Fruit fly (Drosophila melanogaster): ENCODE data around the gene CG15404.
A peak's percentile ranks its signal among the peaks of the same experiment; 100 is the strongest.

CG15404 gene

DNA sequence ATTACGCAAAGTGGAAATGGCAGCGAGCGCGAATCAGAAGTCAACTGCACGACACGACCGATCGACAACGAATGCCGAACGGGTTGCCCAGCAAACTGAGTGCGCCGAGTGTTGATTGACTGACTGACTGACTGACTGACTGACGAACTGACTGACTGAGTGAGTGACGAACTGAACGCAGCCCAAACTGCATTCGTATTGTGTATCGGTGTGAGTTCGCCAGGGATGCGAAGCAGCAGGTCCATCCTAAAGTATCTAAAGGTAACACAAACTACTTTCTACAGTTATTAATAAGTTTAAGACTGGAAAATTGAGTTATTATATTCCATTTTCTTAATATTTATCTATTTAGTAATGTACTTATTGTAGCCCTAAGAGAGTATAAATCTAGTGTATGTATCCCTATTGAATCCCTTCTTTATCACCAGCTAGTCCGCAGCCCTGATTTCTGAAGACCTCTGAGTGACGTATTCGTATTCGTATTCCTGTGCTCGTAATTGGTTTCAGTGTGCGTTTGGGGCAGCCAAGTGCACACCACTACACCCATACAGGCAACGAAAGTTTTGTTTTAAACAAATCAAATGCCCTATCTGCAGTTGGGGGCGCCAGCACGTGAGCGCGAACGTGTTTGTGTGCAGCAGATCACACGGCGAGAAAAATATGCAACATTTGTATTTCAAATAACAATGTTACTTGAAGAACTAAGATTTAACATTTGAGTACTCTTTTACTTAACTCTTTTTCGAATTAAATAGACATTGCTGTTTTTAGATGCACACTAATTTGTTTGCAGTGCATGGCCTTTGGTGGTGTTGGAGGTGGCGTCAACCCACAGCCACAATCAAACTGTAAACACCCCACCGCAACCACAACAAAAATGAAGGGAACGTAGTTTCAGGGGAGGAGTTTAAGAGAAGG is 20.8 kb upstream of the CG15404 start:
- TF ChIP-seq CG15710 (tag; optimal IDR thresholded peaks at IDR 0.05) (peak; percentile 78), fd96Ca (GFP tag; IDR thresholded peaks at IDR 0.05) (peak; percentile 91), CG17806 (tag; optimal IDR thresholded peaks at IDR 0.05) (peak; percentile 73), Ets98B (GFP tag; IDR thresholded peaks at IDR 0.05) (peak; percentile 87), EcR (GFP tag; optimal IDR thresholded peaks at IDR 0.05) (no peak), CG9948 (tag; optimal IDR thresholded peaks at IDR 0.05) (peak; percentile 66), CG12605 (GFP tag; IDR thresholded peaks at IDR 0.05) (peak; percentile 67), CG4496 (GFP tag; IDR thresholded peaks at IDR 0.05) (peak; percentile 91), gl (tag; optimal IDR thresholded peaks at IDR 0.05) (peak; percentile 55), Snoo (tag; optimal IDR thresholded peaks at IDR 0.05) (peak; percentile 31), Pif1B (GFP tag; optimal IDR thresholded peaks at IDR 0.05) (peak; percentile 74), CG13204 (GFP tag; optimal IDR thresholded peaks at IDR 0.05) (no peak), CG10348 (GFP tag; IDR thresholded peaks at IDR 0.05) (peak; percentile 59), CG34367 (tag; optimal IDR thresholded peaks at IDR 0.05) (peak; percentile 67), Pif1A (GFP tag; optimal IDR thresholded peaks at IDR 0.05) (peak; percentile 78), CG32121 (GFP tag; IDR thresholded peaks at IDR 0.05) (peak; percentile 84), CG8159 (tag; optimal IDR thresholded peaks at IDR 0.05) (peak; percentile 88), CG14655 (GFP tag; optimal IDR thresholded peaks at IDR 0.05) (peak; percentile 84), rn (GFP tag; IDR thresholded peaks at IDR 0.05) (peak; percentile 71; the same call in 1 of the 2 replicates), D1 (tag; optimal IDR thresholded peaks at IDR 0.05) (peak; percentile 33), CG8301 (tag; optimal IDR thresholded peaks at IDR 0.05) (peak; percentile 81)

DNA sequence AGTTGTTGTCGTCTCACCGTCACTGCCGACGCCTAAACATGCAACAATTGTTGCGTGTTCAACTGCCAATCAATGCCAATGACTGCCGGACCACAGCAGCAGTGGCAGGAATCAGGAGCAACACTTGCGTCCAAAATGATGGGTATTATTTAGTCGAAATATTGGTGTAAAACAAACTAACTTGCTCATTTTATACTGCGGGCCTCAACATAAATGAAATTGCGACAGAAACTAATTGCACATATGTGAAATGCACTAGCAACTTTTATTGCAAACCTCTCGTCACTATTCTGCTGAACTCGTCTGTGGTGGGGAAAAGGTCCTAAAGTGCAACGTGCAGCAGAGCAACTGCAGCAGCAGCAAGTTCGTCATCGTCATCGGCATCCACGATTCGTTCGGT is 19.0 kb upstream of the CG15404 start:
- no peak for TF ChIP-seq gl (tag; optimal IDR thresholded peaks at IDR 0.05)
- peak; percentile 47 for TF ChIP-seq CG34367 (tag; optimal IDR thresholded peaks at IDR 0.05)
- peak; percentile 69; the same call in 2 of the 3 replicates for TF ChIP-seq fd96Ca (GFP tag; IDR thresholded peaks at IDR 0.05)
- peak; percentile 4 for TF ChIP-seq Pif1A (GFP tag; optimal IDR thresholded peaks at IDR 0.05)
- TF ChIP-seq CG14655 (GFP tag; optimal IDR thresholded peaks at IDR 0.05) = peak; percentile 43
- TF ChIP-seq CG4496 (GFP tag; IDR thresholded peaks at IDR 0.05) = peak; percentile 41; the same call in 2 of the 3 replicates
- TF ChIP-seq CG15710 (tag; optimal IDR thresholded peaks at IDR 0.05) = peak; percentile 58
- peak; percentile 45 for TF ChIP-seq CG9948 (tag; optimal IDR thresholded peaks at IDR 0.05)
- peak; percentile 34 for TF ChIP-seq CG8301 (tag; optimal IDR thresholded peaks at IDR 0.05)
- TF ChIP-seq CG17806 (tag; optimal IDR thresholded peaks at IDR 0.05) = peak; percentile 51
- TF ChIP-seq CG32121 (GFP tag; IDR thresholded peaks at IDR 0.05) = no peak
- TF ChIP-seq CG10348 (GFP tag; IDR thresholded peaks at IDR 0.05) = no peak
- TF ChIP-seq CG8159 (tag; optimal IDR thresholded peaks at IDR 0.05) = peak; percentile 52

DNA sequence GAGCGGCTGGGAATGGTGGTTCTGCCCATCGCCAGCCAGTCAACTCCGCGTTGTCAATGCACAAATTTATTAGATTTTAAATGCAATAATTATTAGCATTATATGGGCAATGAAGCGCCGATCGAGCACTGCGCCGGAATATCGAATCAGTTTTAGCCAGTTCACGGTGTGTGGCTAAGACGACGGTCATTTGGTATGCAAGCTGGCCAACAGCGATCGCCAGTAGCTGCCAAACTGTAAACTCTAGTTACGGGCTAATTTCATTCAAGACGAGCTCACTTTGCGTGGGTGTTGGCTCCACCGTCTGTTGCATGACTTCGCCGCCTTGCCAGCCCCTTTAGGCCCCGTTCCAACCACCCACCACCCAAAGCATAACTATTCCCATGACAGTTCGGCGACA is 18.0 kb upstream of the CG15404 start:
- TF ChIP-seq D1 (tag; optimal IDR thresholded peaks at IDR 0.05) = no peak
- no peak for TF ChIP-seq CG10348 (GFP tag; IDR thresholded peaks at IDR 0.05)
- TF ChIP-seq CG4496 (GFP tag; IDR thresholded peaks at IDR 0.05) = no peak
- TF ChIP-seq Pif1B (GFP tag; optimal IDR thresholded peaks at IDR 0.05) = no peak
- TF ChIP-seq Pif1A (GFP tag; optimal IDR thresholded peaks at IDR 0.05) = no peak
- TF ChIP-seq CG12605 (GFP tag; IDR thresholded peaks at IDR 0.05) = no peak
- no peak for TF ChIP-seq CG14655 (GFP tag; optimal IDR thresholded peaks at IDR 0.05)
- TF ChIP-seq rn (GFP tag; IDR thresholded peaks at IDR 0.05) = no peak
- TF ChIP-seq Snoo (tag; optimal IDR thresholded peaks at IDR 0.05) = no peak
- no peak for TF ChIP-seq CG17806 (tag; optimal IDR thresholded peaks at IDR 0.05)
- TF ChIP-seq CG15710 (tag; optimal IDR thresholded peaks at IDR 0.05) = no peak
- TF ChIP-seq fd96Ca (GFP tag; IDR thresholded peaks at IDR 0.05) = no peak
- TF ChIP-seq CG13204 (GFP tag; optimal IDR thresholded peaks at IDR 0.05) = no peak
- TF ChIP-seq Ets98B (GFP tag; IDR thresholded peaks at IDR 0.05) = no peak
- no peak for TF ChIP-seq CG8159 (tag; optimal IDR thresholded peaks at IDR 0.05)
- TF ChIP-seq CG34367 (tag; optimal IDR thresholded peaks at IDR 0.05) = no peak

DNA sequence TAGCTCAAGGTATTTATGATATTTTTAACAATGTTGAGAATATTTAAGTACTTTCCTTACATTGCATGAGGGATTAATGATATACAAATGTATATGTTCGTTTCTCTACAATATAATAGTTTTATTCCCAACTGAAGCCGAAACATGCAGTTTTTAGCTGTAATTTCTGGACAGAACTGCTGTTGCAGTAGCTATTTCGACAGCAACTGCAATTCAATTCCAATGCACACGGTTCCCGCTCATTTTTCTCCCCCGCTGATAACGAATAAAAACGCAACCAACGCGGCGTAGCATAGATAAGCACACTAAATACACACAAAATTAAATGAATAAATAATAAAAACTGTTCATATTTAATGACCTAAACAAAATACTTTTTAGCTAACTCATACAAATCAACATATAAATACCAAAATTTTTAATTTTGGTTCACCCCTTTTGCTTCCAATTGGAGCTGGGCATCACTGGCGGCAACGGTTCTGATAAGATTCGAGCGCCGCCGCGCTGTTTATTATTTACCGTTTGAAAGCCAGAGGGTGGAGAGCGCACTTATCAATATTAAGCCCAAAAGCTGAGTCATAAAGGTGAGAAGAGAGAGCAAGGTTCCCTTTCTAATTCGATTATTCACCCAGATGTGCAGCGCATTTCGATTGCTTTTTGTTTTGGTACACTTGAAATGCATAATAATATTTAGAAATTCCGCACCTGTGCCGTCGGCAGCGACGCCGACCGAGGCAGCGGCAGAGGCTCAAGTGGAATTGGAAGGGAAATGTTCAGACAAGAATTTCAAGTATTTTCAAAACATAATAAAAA is 15.3 kb upstream of the CG15404 start:
- TF ChIP-seq CG14655 (GFP tag; optimal IDR thresholded peaks at IDR 0.05) (peak; percentile 59), gl (tag; optimal IDR thresholded peaks at IDR 0.05) (no peak), CG10348 (GFP tag; IDR thresholded peaks at IDR 0.05) (no peak), CG12605 (GFP tag; IDR thresholded peaks at IDR 0.05) (no peak), CG9948 (tag; optimal IDR thresholded peaks at IDR 0.05) (no peak), EcR (GFP tag; optimal IDR thresholded peaks at IDR 0.05) (no peak), Pif1B (GFP tag; optimal IDR thresholded peaks at IDR 0.05) (peak; percentile 18), CG34367 (tag; optimal IDR thresholded peaks at IDR 0.05) (peak; percentile 15), CG15710 (tag; optimal IDR thresholded peaks at IDR 0.05) (peak; percentile 14), CG17806 (tag; optimal IDR thresholded peaks at IDR 0.05) (no peak), CG8159 (tag; optimal IDR thresholded peaks at IDR 0.05) (peak; percentile 94), CG32121 (GFP tag; IDR thresholded peaks at IDR 0.05) (no peak), Pif1A (GFP tag; optimal IDR thresholded peaks at IDR 0.05) (no peak), Ets98B (GFP tag; IDR thresholded peaks at IDR 0.05) (peak; percentile 12; the same call in 1 of the 2 replicates), CG8301 (tag; optimal IDR thresholded peaks at IDR 0.05) (no peak), CG4496 (GFP tag; IDR thresholded peaks at IDR 0.05) (peak; percentile 49; the same call in 1 of the 3 replicates), D1 (tag; optimal IDR thresholded peaks at IDR 0.05) (no peak), rn (GFP tag; IDR thresholded peaks at IDR 0.05) (0 out of 2 replicates have a peak, but pooled peaks have one; percentile 3), CG13204 (GFP tag; optimal IDR thresholded peaks at IDR 0.05) (no peak)
